Fruit fly (Drosophila melanogaster) whole organism, prepupa: ENCODE data around the gene CG43098.

ENCODE experiments used
- topi ChIP-seq: fragments of 200-800 bp; sonication (Bioruptor generic); optimal IDR thresholded peaks from 3 replicates; lab custom pipeline; 2016; ENCODE audit warnings: missing biosample characterization, missing genetic modification characterization

The CG43098 gene

dm6 chr3L:3707929-3708328 lies 49.1 kb downstream of the CG43098 start:
- no peak for TF ChIP-seq topi (GFP tag; lab: Kevin White, UChicago)
